Worm (Caenorhabditis elegans): ENCODE results near the gene nspg-8.

ce11 chrIII:1214121-1214673 is 32.3 kb downstream of the nspg-8 start:
- TF ChIP-seq lsy-2 (tag; optimal IDR thresholded peaks at IDR 0.05): no peak
- no peak for TF ChIP-seq elt-3 (tag; optimal IDR thresholded peaks at IDR 0.05)
- no peak for TF ChIP-seq ama-1 (optimal IDR thresholded peaks at IDR 0.05)
- no peak for TF ChIP-seq nhr-237 (tag; optimal IDR thresholded peaks at IDR 0.05)
- TF ChIP-seq nhr-25 (tag; optimal IDR thresholded peaks at IDR 0.05): no peak
- no peak for TF ChIP-seq mab-5 (tag; optimal IDR thresholded peaks at IDR 0.05)
- no peak for TF ChIP-seq skn-1 (tag; optimal IDR thresholded peaks at IDR 0.05)
- TF ChIP-seq ceh-82 (tag; optimal IDR thresholded peaks at IDR 0.05): no peak

Data from whole organism, L2 larva.